Worm (Caenorhabditis elegans) whole organism, L4 larva: ENCODE results near the gene lpr-2.

Experiments used
- aly-2 ChIP-seq: sonication (generic microtip); optimal IDR thresholded peaks from 2 replicates; lab custom pipeline; 2018; ENCODE audit warnings: missing biosample characterization, missing genetic modification characterization
- arid-1 ChIP-seq: fragments of 200-800 bp; sonication (Bioruptor generic); conservative IDR thresholded peaks from 2 replicates; pipeline ENCODE4 v1.3.6; 2022; ENCODE audit warnings: missing genetic modification reagents, missing genetic modification characterization, missing compliant biosample characterization
- ces-1 ChIP-seq: fragments of 150-350 bp; sonication (generic microtip); optimal IDR thresholded peaks from 4 replicates; lab custom pipeline; 2014; ENCODE audit warnings: missing biosample characterization, missing genetic modification reagents, missing genetic modification characterization
- egl-27 ChIP-seq: sonication (generic microtip); optimal IDR thresholded peaks from 3 replicates; lab custom pipeline; 2017; ENCODE audit warnings: missing biosample characterization, missing genetic modification reagents, missing genetic modification characterization
- hlh-11 ChIP-seq: fragments of 200-800 bp; sonication (Bioruptor generic); optimal IDR thresholded peaks from 2 replicates; lab custom pipeline; 2018; ENCODE audit warnings: mild to moderate bottlenecking, missing genetic modification characterization, missing compliant biosample characterization
- lin-15B ChIP-seq: fragments of 150-350 bp; sonication (generic microtip); optimal IDR thresholded peaks from 3 replicates; lab custom pipeline; 2014; ENCODE audit warnings: missing biosample characterization, missing genetic modification characterization
- nhr-11 ChIP-seq: fragments of 150-350 bp; optimal IDR thresholded peaks from 2 replicates; lab custom pipeline; 2014; ENCODE audit warnings: missing biosample characterization, missing genetic modification characterization
- nhr-237 ChIP-seq: sonication (generic microtip); optimal IDR thresholded peaks from 2 replicates; lab custom pipeline; 2017; ENCODE audit warnings: missing biosample characterization, missing genetic modification characterization
- unc-39 ChIP-seq: sonication (generic microtip); optimal IDR thresholded peaks from 2 replicates; lab custom pipeline; 2017; ENCODE audit warnings: missing biosample characterization, missing genetic modification characterization

ce11 chrIV:11735025-11735424 lies 44.0 kb upstream of the lpr-2 start, which contains the start of gene K01A6.6:
- no peak for TF ChIP-seq nhr-237 (tag; lab: Kevin White, UChicago)
- TF ChIP-seq nhr-11 (tag; lab: Kevin White, UChicago) = no peak
- no peak for TF ChIP-seq hlh-11 (tag; lab: Kevin White, UChicago)
- no peak for TF ChIP-seq aly-2 (tag; lab: Kevin White, UChicago)
- TF ChIP-seq arid-1 (GFP tag; lab: Robert Waterston, UW) = no peak
- TF ChIP-seq egl-27 (tag; lab: Kevin White, UChicago) = no peak
- TF ChIP-seq lin-15B (tag; lab: Kevin White, UChicago) = no peak
- TF ChIP-seq unc-39 (tag; lab: Kevin White, UChicago) = no peak
- TF ChIP-seq ces-1 = no peak
